Worm (Caenorhabditis elegans): Measurements from ENCODE around the gene R05D3.12.

Gene R05D3.12

DNA sequence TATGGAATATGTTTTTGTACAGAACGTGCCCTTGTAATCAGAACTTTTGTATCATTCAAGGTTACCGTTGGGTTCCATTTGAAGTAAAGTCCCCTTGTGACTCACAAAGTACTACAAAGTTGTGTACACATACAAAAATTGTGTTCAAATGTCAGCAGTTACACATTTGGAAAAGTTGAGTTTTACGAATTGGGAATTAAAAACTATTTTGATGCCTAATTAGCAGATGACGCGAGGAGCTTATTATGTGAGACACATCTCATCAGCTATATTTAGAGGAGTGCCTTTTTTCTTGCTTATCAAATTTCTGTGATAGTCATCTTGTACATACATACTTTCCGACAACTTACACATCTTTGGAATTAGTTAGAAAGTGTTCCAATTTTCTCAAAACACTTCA, 32.8 kb downstream of the R05D3.12 start:
- TF ChIP-seq ets-7 (tag; optimal IDR thresholded peaks at IDR 0.05) (no peak), ceh-36 (tag; optimal IDR thresholded peaks at IDR 0.05) (no peak)

DNA sequence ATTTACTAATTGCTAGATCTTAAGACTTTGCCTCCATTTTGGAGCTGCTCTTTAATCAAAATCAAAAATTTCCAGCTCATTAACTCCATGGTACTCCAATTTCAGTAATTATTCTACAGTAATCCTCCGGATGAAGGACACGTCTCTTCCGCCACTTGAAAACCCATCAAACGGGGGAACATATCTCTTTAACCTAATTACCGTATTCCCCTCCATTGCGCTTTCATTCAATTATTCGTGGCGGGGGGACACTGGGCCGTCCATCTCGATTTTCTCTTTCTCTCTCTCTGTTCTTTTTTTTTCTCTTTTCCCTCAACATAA, 36.1 kb downstream of the R05D3.12 start:
- no peak for TF ChIP-seq ceh-36 (tag; optimal IDR thresholded peaks at IDR 0.05)
- TF ChIP-seq flt-1 (GFP tag; IDR thresholded peaks at IDR 0.05), result no peak
- TF ChIP-seq aly-1 (tag; optimal IDR thresholded peaks at IDR 0.05), result no peak
- no peak for TF ChIP-seq tbx-37 (GFP tag; conservative IDR thresholded peaks at IDR 0.05)
- no peak for TF ChIP-seq hnd-1 (tag; optimal IDR thresholded peaks at IDR 0.05)
- no peak for TF ChIP-seq tra-4 (tag; optimal IDR thresholded peaks at IDR 0.05)
- TF ChIP-seq ets-7 (tag; optimal IDR thresholded peaks at IDR 0.05), result no peak
- no peak for TF ChIP-seq scrt-1 (GFP tag; IDR thresholded peaks at IDR 0.05)
- no peak for TF ChIP-seq sea-1 (GFP tag; conservative IDR thresholded peaks at IDR 0.05)
- no peak for TF ChIP-seq pes-1 (GFP tag; IDR thresholded peaks at IDR 0.05)
- TF ChIP-seq F13C5.2 (tag; optimal IDR thresholded peaks at IDR 0.05), result no peak

DNA sequence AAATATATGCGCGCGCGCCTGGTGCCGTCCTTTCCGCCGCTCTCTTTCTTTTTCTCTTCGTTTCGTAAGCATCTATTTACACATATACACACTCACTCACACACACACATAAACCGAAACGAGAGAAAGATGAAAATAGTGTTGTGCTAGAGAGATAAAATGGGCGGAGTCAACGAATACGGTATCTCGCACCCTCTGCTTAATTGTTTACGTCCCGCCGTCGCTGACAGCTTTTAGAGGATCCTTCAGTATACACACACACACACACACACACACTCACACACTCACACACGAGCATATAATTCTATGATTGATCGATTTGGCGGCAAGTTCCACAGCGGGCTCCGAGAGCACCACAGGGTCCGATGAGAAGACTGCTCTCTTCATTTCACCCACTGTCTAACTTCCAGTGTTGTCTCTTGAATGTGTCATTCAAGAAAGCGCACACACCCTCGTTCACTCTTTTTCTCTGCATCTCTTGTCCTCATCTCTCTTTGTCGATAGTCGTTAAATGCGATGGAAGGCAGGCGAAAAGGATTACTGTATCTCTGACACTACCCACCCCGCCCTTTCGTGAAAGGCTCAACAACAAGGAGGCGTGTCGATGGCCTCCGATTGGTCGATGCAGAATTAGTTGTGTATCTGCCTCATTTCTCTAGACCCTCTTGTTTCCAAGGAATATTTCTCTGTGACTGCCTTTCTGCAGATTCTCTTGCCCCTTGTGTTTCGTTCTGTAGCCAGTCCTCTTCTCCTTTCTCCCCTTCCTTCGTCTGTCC, 36.6 kb downstream of the R05D3.12 start:
- TF ChIP-seq B0310.2 (tag; optimal IDR thresholded peaks at IDR 0.05) (peak; percentile 26), F13C5.2 (tag; optimal IDR thresholded peaks at IDR 0.05) (peak; percentile 15), ceh-13 (GFP tag; optimal IDR thresholded peaks at IDR 0.05) (no peak), hmbx-1 (tag; optimal IDR thresholded peaks at IDR 0.05) (no peak), flt-1 (GFP tag; IDR thresholded peaks at IDR 0.05) (0 out of 2 replicates have a peak, but pooled peaks have one; percentile 2), hmg-4 (GFP tag; optimal IDR thresholded peaks at IDR 0.05) (peak; percentile 47)

DNA sequence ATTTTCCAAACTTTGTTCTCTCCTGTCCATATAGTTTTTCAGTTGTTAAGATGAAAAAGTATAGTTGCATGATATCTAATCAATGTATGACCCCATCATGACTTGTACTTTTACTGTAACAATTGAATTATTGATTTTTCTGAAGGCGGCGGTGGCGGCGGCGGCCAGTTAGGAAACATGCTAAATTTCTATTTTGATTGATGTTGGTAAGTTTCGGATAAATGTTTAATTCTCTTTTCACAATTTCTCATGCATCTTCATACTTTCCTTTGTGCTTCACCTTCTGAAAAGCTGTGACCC, 37.2 kb downstream of the R05D3.12 start, which contains the start of gene sor-1:
sor-1 (plus strand) TSS at position 201 of the 300 bp plus-strand sequence.
- TF ChIP-seq tbx-37 (GFP tag; conservative IDR thresholded peaks at IDR 0.05) (no peak), ceh-13 (GFP tag; optimal IDR thresholded peaks at IDR 0.05) (no peak), hmbx-1 (tag; optimal IDR thresholded peaks at IDR 0.05) (no peak), sea-1 (GFP tag; conservative IDR thresholded peaks at IDR 0.05) (no peak), pes-1 (GFP tag; IDR thresholded peaks at IDR 0.05) (no peak), scrt-1 (GFP tag; IDR thresholded peaks at IDR 0.05) (no peak), hnd-1 (tag; optimal IDR thresholded peaks at IDR 0.05) (no peak), tra-4 (tag; optimal IDR thresholded peaks at IDR 0.05) (no peak), hmg-4 (GFP tag; optimal IDR thresholded peaks at IDR 0.05) (no peak), ets-7 (tag; optimal IDR thresholded peaks at IDR 0.05) (no peak), ama-1 (optimal IDR thresholded peaks at IDR 0.05) (no peak), tbx-11 (GFP tag; IDR thresholded peaks at IDR 0.05) (no peak), aly-1 (tag; optimal IDR thresholded peaks at IDR 0.05) (no peak), ceh-36 (tag; optimal IDR thresholded peaks at IDR 0.05) (no peak)

DNA sequence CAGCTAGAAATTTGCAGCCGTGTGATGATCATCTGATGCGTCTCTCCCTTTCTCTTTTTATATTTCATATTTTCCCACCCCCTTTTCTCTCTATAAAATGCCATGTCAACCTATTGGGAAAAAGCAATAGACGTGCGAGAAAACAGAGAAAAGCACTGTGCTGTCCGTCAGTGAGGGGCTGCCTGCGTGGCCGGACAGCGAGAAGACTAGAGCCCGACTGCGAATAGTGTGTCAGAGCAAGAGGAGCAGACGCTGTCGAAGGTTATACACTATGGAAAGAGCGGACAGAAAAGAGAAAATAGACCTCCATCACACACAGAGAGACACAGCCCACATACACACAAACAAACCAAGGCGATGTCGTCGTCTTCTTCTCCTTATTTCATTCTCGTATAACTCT, 44.3 kb downstream of the R05D3.12 start:
- TF ChIP-seq F13C5.2 (tag; optimal IDR thresholded peaks at IDR 0.05) (peak; percentile 58), flt-1 (GFP tag; IDR thresholded peaks at IDR 0.05) (no peak), sea-1 (GFP tag; conservative IDR thresholded peaks at IDR 0.05) (no peak), hmg-4 (GFP tag; optimal IDR thresholded peaks at IDR 0.05) (peak; percentile 83)

DNA sequence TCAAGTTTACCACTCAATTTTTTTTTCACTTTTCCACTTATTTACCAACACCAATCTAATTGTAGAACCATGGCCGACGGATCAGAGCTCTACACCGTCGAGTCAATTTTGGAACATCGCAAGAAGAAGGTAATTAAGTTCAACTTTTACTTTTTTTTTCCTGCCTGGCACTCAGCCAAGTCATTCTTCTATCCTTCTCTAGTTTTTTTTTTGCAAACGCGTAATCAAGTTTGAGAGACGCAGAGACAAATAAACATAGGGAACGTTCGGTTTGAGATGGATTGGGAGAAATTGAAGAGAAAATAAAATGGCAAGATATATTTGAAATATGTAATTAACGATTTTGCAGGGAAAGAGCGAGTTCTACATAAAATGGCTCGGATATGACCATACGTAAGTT, 45.5 kb downstream of the R05D3.12 start, which contains the start of gene cec-1:
cec-1 (plus strand) TSS at position 63 of the 400 bp plus-strand sequence.
- no peak for TF ChIP-seq ama-1 (optimal IDR thresholded peaks at IDR 0.05)
- TF ChIP-seq pes-1 (GFP tag; IDR thresholded peaks at IDR 0.05), result no peak

DNA sequence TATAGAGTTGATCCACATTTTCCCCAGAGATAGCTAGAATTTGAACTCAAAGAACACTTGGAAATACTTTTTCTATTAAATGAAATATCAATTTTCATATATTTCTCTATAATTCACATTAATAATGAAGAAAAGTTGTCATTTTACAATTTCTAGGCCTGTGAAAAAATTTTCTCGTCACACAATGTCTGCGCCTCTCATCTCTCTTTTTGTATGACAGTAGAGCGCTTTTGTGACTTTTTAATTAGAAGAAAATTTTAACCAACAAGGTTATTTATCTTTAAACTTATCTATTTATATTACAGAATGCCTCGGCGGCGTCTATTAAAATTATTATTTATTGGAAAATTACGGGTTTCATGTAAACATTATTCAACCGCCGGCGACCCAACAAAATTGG, 48.3 kb downstream of the R05D3.12 start, which contains the start of gene ZK1236.1:
ZK1236.1 (plus strand) TSS at position 263 of the 400 bp plus-strand sequence.
- TF ChIP-seq hnd-1 (tag; optimal IDR thresholded peaks at IDR 0.05), result no peak

DNA sequence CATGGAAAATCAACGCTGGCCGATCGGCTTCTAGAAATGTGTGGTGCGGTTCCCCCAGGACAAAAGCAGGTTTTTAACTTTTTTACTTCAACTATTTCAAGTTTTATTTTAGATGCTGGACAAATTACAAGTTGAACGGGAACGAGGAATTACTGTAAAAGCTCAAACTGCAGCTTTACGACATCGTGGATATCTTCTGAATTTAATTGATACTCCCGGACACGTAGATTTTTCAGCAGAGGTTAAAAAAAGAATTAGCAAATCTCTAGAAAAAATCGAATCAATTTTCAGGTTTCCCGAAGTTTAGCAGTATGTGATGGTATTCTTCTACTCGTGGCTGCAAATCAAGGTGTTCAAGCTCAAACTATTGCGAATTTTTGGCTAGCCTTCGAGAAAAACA, 48.8 kb downstream of the R05D3.12 start:
- no peak for TF ChIP-seq ceh-13 (GFP tag; optimal IDR thresholded peaks at IDR 0.05)

DNA sequence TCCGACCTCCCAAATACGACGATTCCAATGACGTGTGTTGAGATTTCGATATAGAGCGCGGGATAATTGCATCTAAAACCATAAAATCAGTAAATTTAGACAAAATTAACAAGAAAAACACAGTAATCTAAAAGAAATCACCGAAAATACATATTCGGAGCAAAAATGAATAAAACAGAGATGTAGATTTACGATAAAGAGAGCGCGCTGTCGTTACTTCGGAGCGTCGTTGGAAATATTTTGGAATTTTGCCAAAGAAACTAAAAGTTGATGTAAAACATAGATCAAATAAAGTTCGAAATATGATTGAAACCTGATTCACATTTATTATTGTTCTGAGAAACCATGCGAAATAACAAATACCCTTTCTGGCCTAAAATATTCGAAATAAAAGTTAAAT, 51.4 kb downstream of the R05D3.12 start, which contains the start of gene ZK1236.5:
ZK1236.5 (minus strand) TSS at position 72 of the 400 bp plus-strand sequence.
- TF ChIP-seq hmg-4 (GFP tag; optimal IDR thresholded peaks at IDR 0.05), result no peak

DNA sequence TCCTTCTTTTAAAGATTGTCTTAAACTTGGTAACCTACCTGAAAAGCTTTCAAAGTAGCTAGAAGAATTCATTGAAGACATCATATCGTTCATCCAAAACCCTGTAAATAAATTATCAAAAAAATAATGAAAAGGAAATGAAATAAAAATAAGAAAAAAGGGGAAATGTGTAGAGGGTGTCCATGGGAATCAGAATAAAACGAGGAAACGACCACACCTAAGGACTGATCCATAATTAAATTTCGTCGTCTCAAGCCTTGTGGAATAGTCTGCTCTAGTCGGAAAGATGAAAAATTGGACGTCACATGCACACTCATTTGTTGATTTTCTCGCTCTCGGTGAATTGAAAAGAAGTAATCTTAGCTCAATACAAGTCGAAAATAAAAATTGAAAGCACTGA, 54.3 kb downstream of the R05D3.12 start, which contains the start of gene ZK1236.9:
ZK1236.9 (minus strand) TSS at position 101 of the 400 bp plus-strand sequence.
- TF ChIP-seq flt-1 (GFP tag; IDR thresholded peaks at IDR 0.05), result no peak
- no peak for TF ChIP-seq F13C5.2 (tag; optimal IDR thresholded peaks at IDR 0.05)
- TF ChIP-seq aly-1 (tag; optimal IDR thresholded peaks at IDR 0.05), result no peak
- TF ChIP-seq hnd-1 (tag; optimal IDR thresholded peaks at IDR 0.05), result no peak
- no peak for TF ChIP-seq hmg-4 (GFP tag; optimal IDR thresholded peaks at IDR 0.05)
- TF ChIP-seq ceh-36 (tag; optimal IDR thresholded peaks at IDR 0.05), result no peak
- TF ChIP-seq hmbx-1 (tag; optimal IDR thresholded peaks at IDR 0.05), result no peak
- no peak for TF ChIP-seq ceh-13 (GFP tag; optimal IDR thresholded peaks at IDR 0.05)
- TF ChIP-seq tbx-37 (GFP tag; conservative IDR thresholded peaks at IDR 0.05), result no peak
- TF ChIP-seq ets-7 (tag; optimal IDR thresholded peaks at IDR 0.05), result no peak
- TF ChIP-seq B0310.2 (tag; optimal IDR thresholded peaks at IDR 0.05), result no peak
- no peak for TF ChIP-seq pes-1 (GFP tag; IDR thresholded peaks at IDR 0.05)
- TF ChIP-seq scrt-1 (GFP tag; IDR thresholded peaks at IDR 0.05), result no peak
- no peak for TF ChIP-seq tra-4 (tag; optimal IDR thresholded peaks at IDR 0.05)

All from whole organism, early embryonic.